Worm (Caenorhabditis elegans) whole organism, L4/young adult: Measurements from ENCODE around the gene ketn-1.

Source experiments
- W03F9.2 ChIP-seq: fragments of 150-350 bp; optimal IDR thresholded peaks from 2 replicates; lab custom pipeline; 2014; ENCODE audit warnings: missing biosample characterization, missing genetic modification characterization
- dao-5 ChIP-seq: sonication (generic microtip); optimal IDR thresholded peaks from 2 replicates; lab custom pipeline; 2016; ENCODE audit warnings: missing genotype, missing genetic modification characterization, moderate library complexity, missing compliant biosample characterization
- him-1 ChIP-seq: sonication (generic microtip); optimal IDR thresholded peaks from 2 replicates; lab custom pipeline; 2016; ENCODE audit warnings: missing genotype, missing genetic modification reagents, missing genetic modification characterization, missing compliant biosample characterization

Gene ketn-1

DNA sequence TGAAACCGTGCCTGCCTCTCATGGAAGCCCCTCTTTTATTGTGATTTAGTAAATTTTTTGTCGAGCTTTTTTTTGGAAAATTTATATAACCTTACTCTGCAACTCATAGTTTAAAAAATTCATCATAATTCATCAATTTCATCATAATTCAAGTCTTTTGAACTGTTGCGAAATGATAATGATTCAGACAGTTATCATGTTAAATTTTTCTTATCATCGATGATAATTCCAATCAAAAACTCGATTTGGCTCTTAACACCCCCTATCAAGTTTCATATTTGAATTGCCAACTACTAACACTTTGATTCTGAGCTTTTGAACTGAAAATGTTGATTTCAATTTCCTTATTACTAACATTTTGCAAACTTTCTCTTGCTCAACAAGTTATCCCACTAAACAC lies 2.5 kb upstream of the ketn-1 start, which contains the start of gene F54E2.1:
Gene F54E2.1, plus strand, starts transcription at position 235 of the 400 bp plus-strand sequence.
- TF ChIP-seq him-1 (tag; lab: Kevin White, UChicago) (no peak), W03F9.2 (tag; lab: Kevin White, UChicago) (no peak), dao-5 (tag; lab: Kevin White, UChicago) (no peak)

ce11 chrV:2809443-2809842 lies 1.8 kb upstream of the ketn-1 start:
- TF ChIP-seq him-1 (tag; lab: Kevin White, UChicago): no peak
- no peak for TF ChIP-seq dao-5 (tag; lab: Kevin White, UChicago)
- TF ChIP-seq W03F9.2 (tag; lab: Kevin White, UChicago): no peak

DNA sequence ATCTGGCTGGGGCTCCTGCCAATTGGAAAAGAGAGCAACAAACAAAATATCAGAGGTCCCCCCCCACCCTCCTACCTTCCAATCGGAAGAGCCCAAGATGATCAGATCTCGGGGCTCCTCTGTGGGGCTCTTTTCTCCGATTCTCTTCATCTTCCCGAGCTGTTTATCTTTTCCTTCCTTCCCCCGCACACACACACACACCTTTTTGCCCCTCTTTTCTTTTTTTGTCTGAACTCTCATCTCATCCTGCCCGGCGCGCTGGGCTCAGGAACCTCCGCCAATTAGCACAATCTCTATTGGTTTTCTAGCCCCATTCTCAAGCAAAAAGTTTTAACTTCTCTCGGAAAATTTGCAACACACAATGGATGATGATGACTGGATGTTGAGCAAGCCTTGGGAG lies 4.4 kb downstream of the ketn-1 start:
- TF ChIP-seq dao-5 (tag; lab: Kevin White, UChicago) (no peak), him-1 (tag; lab: Kevin White, UChicago) (no peak), W03F9.2 (tag; lab: Kevin White, UChicago) (no peak)

DNA sequence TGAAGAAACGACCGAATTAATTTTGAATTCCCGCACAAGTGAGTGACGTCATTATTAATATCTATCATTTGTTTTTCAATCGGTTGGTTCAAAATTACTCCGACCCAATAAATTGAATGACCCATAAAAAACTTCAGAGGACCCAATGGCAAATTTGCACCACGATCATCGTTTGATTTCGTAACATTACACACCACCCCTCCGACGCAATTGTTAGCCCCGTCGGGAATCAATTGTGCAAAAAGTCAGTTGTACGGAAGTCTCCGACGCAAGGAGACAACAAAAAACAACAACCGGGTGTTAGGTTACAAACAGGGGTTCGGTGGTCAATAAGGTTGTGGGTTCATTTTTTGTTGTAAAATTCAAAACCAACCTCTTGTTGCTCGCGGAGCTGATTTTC lies 5.7 kb downstream of the ketn-1 start:
- TF ChIP-seq W03F9.2 (tag; lab: Kevin White, UChicago) (no peak), him-1 (tag; lab: Kevin White, UChicago) (no peak), dao-5 (tag; lab: Kevin White, UChicago) (no peak)

- no peak for TF ChIP-seq W03F9.2 (tag; lab: Kevin White, UChicago)
- TF ChIP-seq dao-5 (tag; lab: Kevin White, UChicago): no peak
- no peak for TF ChIP-seq him-1 (tag; lab: Kevin White, UChicago)
Measured at ce11 chrV:2800676-2801075, 7.0 kb downstream of the ketn-1 start.

ce11 chrV:2799172-2799869 lies 8.3 kb downstream of the ketn-1 start:
- TF ChIP-seq W03F9.2 (tag; lab: Kevin White, UChicago): no peak
- no peak for TF ChIP-seq him-1 (tag; lab: Kevin White, UChicago)
- TF ChIP-seq dao-5 (tag; lab: Kevin White, UChicago): no peak

DNA sequence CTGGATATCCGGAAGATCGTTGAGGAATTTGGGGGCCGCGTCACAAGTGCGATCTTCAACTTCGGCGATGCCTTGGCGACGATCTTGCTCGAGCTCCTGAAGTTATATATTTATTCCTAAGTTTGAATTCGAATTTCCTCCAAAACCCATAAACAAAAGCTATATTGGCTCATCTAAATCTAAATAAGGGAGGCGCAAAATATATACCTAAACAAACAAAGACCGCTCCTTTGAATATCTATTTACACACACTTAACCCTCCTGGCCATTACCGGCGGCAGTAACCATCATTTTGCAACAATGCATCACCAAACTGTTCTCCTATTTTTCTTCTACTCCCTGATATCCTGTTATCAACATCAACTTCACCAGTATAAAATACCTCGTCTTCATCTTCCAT lies 11.7 kb downstream of the ketn-1 start, which contains the start of gene F54E2.2:
Gene F54E2.2, plus strand, starts transcription at position 301 of the 400 bp plus-strand sequence.
- TF ChIP-seq him-1 (tag; lab: Kevin White, UChicago) (no peak), dao-5 (tag; lab: Kevin White, UChicago) (no peak), W03F9.2 (tag; lab: Kevin White, UChicago) (no peak)

ce11 chrV:2792958-2793357 lies 14.7 kb downstream of the ketn-1 start:
- TF ChIP-seq him-1 (tag; lab: Kevin White, UChicago) (no peak), dao-5 (tag; lab: Kevin White, UChicago) (no peak), W03F9.2 (tag; lab: Kevin White, UChicago) (no peak)

- TF ChIP-seq dao-5 (tag; lab: Kevin White, UChicago) (no peak), him-1 (tag; lab: Kevin White, UChicago) (no peak), W03F9.2 (tag; lab: Kevin White, UChicago) (no peak)
Measured at ce11 chrV:2780786-2781185, 26.9 kb downstream of the ketn-1 start, which contains the start of gene R05D8.11. Gene R05D8.11 (minus strand): TSS chrV:2780886.

- TF ChIP-seq him-1 (tag; lab: Kevin White, UChicago): no peak
- TF ChIP-seq dao-5 (tag; lab: Kevin White, UChicago): no peak
- no peak for TF ChIP-seq W03F9.2 (tag; lab: Kevin White, UChicago)
Measured at ce11 chrV:2774042-2774441, 33.6 kb downstream of the ketn-1 start, which contains the start of gene srj-18. Gene srj-18 (plus strand): TSS chrV:2774342.

- TF ChIP-seq him-1 (tag; lab: Kevin White, UChicago): no peak
- no peak for TF ChIP-seq W03F9.2 (tag; lab: Kevin White, UChicago)
- TF ChIP-seq dao-5 (tag; lab: Kevin White, UChicago): no peak
Measured at ce11 chrV:2771560-2771959, 36.1 kb downstream of the ketn-1 start, which contains the start of gene srh-56. Gene srh-56 (plus strand): TSS chrV:2771860.

ce11 chrV:2769754-2770153 lies 37.9 kb downstream of the ketn-1 start, which contains the start of gene dhs-15:
Gene dhs-15 (minus strand): TSS chrV:2769854.
- no peak for TF ChIP-seq dao-5 (tag; lab: Kevin White, UChicago)
- TF ChIP-seq W03F9.2 (tag; lab: Kevin White, UChicago): no peak
- TF ChIP-seq him-1 (tag; lab: Kevin White, UChicago): no peak

DNA sequence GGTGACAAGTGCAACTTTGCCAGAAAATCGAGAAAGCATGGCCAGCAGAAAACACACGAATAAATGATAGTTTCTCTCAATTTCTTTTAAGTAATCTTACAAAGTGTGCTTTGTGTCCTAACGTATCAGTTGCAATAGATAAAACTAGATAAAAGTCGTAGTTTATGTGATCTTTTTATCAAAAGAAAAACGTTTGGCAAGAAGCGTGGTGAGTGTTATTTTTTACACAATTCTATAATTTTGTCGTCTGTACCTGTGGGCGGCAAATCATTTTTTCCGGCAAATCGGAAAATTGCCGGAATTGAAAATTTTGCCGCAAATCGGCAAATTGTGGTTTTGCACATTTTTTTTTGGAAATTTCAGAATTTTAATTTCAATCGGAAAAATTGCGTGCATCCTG lies 40.2 kb downstream of the ketn-1 start, which contains the start of gene R05D8.9:
Gene R05D8.9, minus strand, starts transcription at position 101 of the 400 bp plus-strand sequence.
- TF ChIP-seq W03F9.2 (tag; lab: Kevin White, UChicago) (no peak), him-1 (tag; lab: Kevin White, UChicago) (no peak), dao-5 (tag; lab: Kevin White, UChicago) (no peak)
